Worm (Caenorhabditis elegans) whole organism, L4/young adult: ENCODE measurements around the gene decr-1.3.
A peak's percentile ranks its signal among the peaks of the same experiment; 100 is the strongest.

ENCODE experiments used
- W03F9.2 ChIP-seq: fragments of 150-350 bp; optimal IDR thresholded peaks from 2 replicates; lab custom pipeline; 2014; ENCODE audit warnings: missing biosample characterization, missing genetic modification characterization
- dao-5 ChIP-seq: sonication (generic microtip); optimal IDR thresholded peaks from 2 replicates; lab custom pipeline; 2016; ENCODE audit warnings: missing genotype, missing genetic modification characterization, moderate library complexity, missing compliant biosample characterization
- him-1 ChIP-seq: sonication (generic microtip); optimal IDR thresholded peaks from 2 replicates; lab custom pipeline; 2016; ENCODE audit warnings: missing genotype, missing genetic modification reagents, missing genetic modification characterization, missing compliant biosample characterization

decr-1.3 gene

ce11 chrII:8173449-8173848, at the start of gene decr-1.3, which contains the start of gene T05C12.1:
decr-1.3 (minus strand) TSS chrII:8173549.
T05C12.1 (plus strand) TSS chrII:8173680.
- TF ChIP-seq him-1 (tag; lab: Kevin White, UChicago): no peak
- TF ChIP-seq dao-5 (tag; lab: Kevin White, UChicago): no peak
- no peak for TF ChIP-seq W03F9.2 (tag; lab: Kevin White, UChicago)

- no peak for TF ChIP-seq W03F9.2 (tag; lab: Kevin White, UChicago)
- TF ChIP-seq him-1 (tag; lab: Kevin White, UChicago): peak; percentile 21
- TF ChIP-seq dao-5 (tag; lab: Kevin White, UChicago): no peak
These were observed 49.1 kb upstream of the decr-1.3 start, which contains the start of gene dab-1 for ce11 chrII:8222309-8223065. dab-1 (plus strand) TSS chrII:8222386.

- TF ChIP-seq dao-5 (tag; lab: Kevin White, UChicago): no peak
- TF ChIP-seq W03F9.2 (tag; lab: Kevin White, UChicago): no peak
- TF ChIP-seq him-1 (tag; lab: Kevin White, UChicago): no peak
These were observed 46.9 kb upstream of the decr-1.3 start for ce11 chrII:8220267-8220666.

- TF ChIP-seq dao-5 (tag; lab: Kevin White, UChicago): no peak
- TF ChIP-seq him-1 (tag; lab: Kevin White, UChicago): no peak
- TF ChIP-seq W03F9.2 (tag; lab: Kevin White, UChicago): no peak
These were observed 44.9 kb upstream of the decr-1.3 start for ce11 chrII:8218266-8218665.

- no peak for TF ChIP-seq him-1 (tag; lab: Kevin White, UChicago)
- no peak for TF ChIP-seq dao-5 (tag; lab: Kevin White, UChicago)
- no peak for TF ChIP-seq W03F9.2 (tag; lab: Kevin White, UChicago)
These were observed 43.6 kb upstream of the decr-1.3 start, which contains the start of gene ifg-1 for ce11 chrII:8216922-8217321. ifg-1 (plus strand) TSS chrII:8217222.

ce11 chrII:8216433-8216832, 43.1 kb upstream of the decr-1.3 start, which contains the start of gene M110.3:
M110.3 (minus strand) TSS chrII:8216616.
- TF ChIP-seq dao-5 (tag; lab: Kevin White, UChicago) (no peak), W03F9.2 (tag; lab: Kevin White, UChicago) (peak; percentile 45), him-1 (tag; lab: Kevin White, UChicago) (no peak)

- no peak for TF ChIP-seq W03F9.2 (tag; lab: Kevin White, UChicago)
- no peak for TF ChIP-seq dao-5 (tag; lab: Kevin White, UChicago)
- no peak for TF ChIP-seq him-1 (tag; lab: Kevin White, UChicago)
These were observed 41.0 kb upstream of the decr-1.3 start, which contains the start of gene M110.10 for ce11 chrII:8214367-8214766. M110.10 (minus strand) TSS chrII:8214467.

- no peak for TF ChIP-seq dao-5 (tag; lab: Kevin White, UChicago)
- no peak for TF ChIP-seq him-1 (tag; lab: Kevin White, UChicago)
- no peak for TF ChIP-seq W03F9.2 (tag; lab: Kevin White, UChicago)
These were observed 39.3 kb upstream of the decr-1.3 start, which contains the start of gene twk-3 for ce11 chrII:8212680-8213079. twk-3 (minus strand) TSS chrII:8212780.

- TF ChIP-seq W03F9.2 (tag; lab: Kevin White, UChicago) (no peak), dao-5 (tag; lab: Kevin White, UChicago) (no peak), him-1 (tag; lab: Kevin White, UChicago) (no peak)
These were observed 36.1 kb upstream of the decr-1.3 start, which contains the start of gene M110.8 for ce11 chrII:8209476-8209875. M110.8 (minus strand) TSS chrII:8209576.

ce11 chrII:8205612-8206011, 32.3 kb upstream of the decr-1.3 start:
- no peak for TF ChIP-seq him-1 (tag; lab: Kevin White, UChicago)
- TF ChIP-seq dao-5 (tag; lab: Kevin White, UChicago): no peak
- TF ChIP-seq W03F9.2 (tag; lab: Kevin White, UChicago): no peak

- no peak for TF ChIP-seq dao-5 (tag; lab: Kevin White, UChicago)
- TF ChIP-seq W03F9.2 (tag; lab: Kevin White, UChicago): no peak
These were observed 30.7 kb upstream of the decr-1.3 start, which contains the start of gene col-76 for ce11 chrII:8204039-8204438. col-76 (plus strand) TSS chrII:8204339.

- TF ChIP-seq W03F9.2 (tag; lab: Kevin White, UChicago): no peak
- TF ChIP-seq dao-5 (tag; lab: Kevin White, UChicago): no peak
- TF ChIP-seq him-1 (tag; lab: Kevin White, UChicago): no peak
These were observed 26.5 kb upstream of the decr-1.3 start for ce11 chrII:8199803-8200202.

- TF ChIP-seq him-1 (tag; lab: Kevin White, UChicago) (no peak), W03F9.2 (tag; lab: Kevin White, UChicago) (no peak), dao-5 (tag; lab: Kevin White, UChicago) (no peak)
These were observed 25.2 kb upstream of the decr-1.3 start, which contains the start of gene qua-1 for ce11 chrII:8198503-8198902. qua-1 (plus strand) TSS chrII:8198803.
